Worm (Caenorhabditis elegans) whole organism, late embryonic: ENCODE measurements around the gene K03B8.4.

ENCODE experiments used
- C38D4.7 ChIP-seq: fragments of 200-800 bp; sonication (Bioruptor generic); optimal IDR thresholded peaks from 2 replicates; lab custom pipeline; 2018; ENCODE audit warnings: mild to moderate bottlenecking, missing genetic modification characterization, moderate library complexity, missing compliant biosample characterization
- F13H6.1 ChIP-seq: sonication (generic microtip); optimal IDR thresholded peaks from 2 replicates; lab custom pipeline; 2016; ENCODE audit warnings: missing genetic modification characterization, missing compliant biosample characterization
- ama-1 ChIP-seq: fragments of 150-350 bp; optimal IDR thresholded peaks from 2 replicates; lab custom pipeline; 2014
- ceh-30 ChIP-seq: fragments of 150-350 bp; optimal IDR thresholded peaks from 2 replicates; lab custom pipeline; 2014; ENCODE audit warnings: missing biosample characterization, missing genetic modification characterization
- ceh-31 ChIP-seq: sonication (generic microtip); optimal IDR thresholded peaks from 2 replicates; lab custom pipeline; 2016; ENCODE audit warnings: missing genetic modification characterization, missing compliant biosample characterization
- ceh-48 ChIP-seq: sonication (generic microtip); optimal IDR thresholded peaks from 2 replicates; lab custom pipeline; 2016; ENCODE audit warnings: missing genetic modification characterization, inconsistent platforms, missing compliant biosample characterization
- che-1 ChIP-seq: sonication (generic microtip); optimal IDR thresholded peaks from 2 replicates; lab custom pipeline; 2016; ENCODE audit warnings: mild to moderate bottlenecking, missing genetic modification characterization, missing compliant biosample characterization
- fax-1 ChIP-seq: sonication (generic microtip); optimal IDR thresholded peaks from 2 replicates; lab custom pipeline; 2016; ENCODE audit warnings: missing genotype, missing genetic modification characterization, missing compliant biosample characterization
- fkh-10 ChIP-seq: fragments of 150-350 bp; optimal IDR thresholded peaks from 2 replicates; lab custom pipeline; 2014; ENCODE audit warnings: missing biosample characterization, missing genetic modification reagents, missing genetic modification characterization
- gmeb-2 ChIP-seq: sonication (generic microtip); optimal IDR thresholded peaks from 2 replicates; lab custom pipeline; 2016; ENCODE audit warnings: missing genetic modification characterization, inconsistent platforms, missing compliant biosample characterization
- nhr-232 ChIP-seq: sonication (generic microtip); optimal IDR thresholded peaks from 2 replicates; lab custom pipeline; 2016; ENCODE audit warnings: missing genetic modification characterization, missing compliant biosample characterization
- pha-4 ChIP-seq: fragments of 150-350 bp; optimal IDR thresholded peaks from 2 replicates; lab custom pipeline; 2018; ENCODE audit warnings: missing biosample characterization, missing genetic modification reagents, missing genetic modification characterization

DNA sequence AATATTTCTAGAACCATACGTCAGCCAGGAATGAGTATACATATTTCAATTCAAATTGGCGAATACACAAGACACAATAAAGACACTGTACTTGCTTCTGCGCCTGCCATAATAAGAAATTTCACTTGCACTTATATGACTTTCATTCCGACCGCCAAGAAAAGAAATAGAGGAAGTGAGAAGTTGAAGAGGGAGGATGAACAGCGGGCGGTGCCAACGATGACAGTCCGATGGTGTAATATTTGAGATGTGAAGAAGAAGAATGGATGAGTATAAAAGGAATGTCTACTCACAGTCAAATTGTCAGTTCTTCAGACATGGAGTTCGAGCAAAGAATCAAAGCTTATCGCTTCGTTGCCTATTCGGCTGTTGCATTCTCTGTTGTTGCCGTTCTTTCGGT lies 9.9 kb downstream of the K03B8.4 start, which contains the start of gene col-154:
- TF ChIP-seq ceh-30 (tag; lab: Kevin White, UChicago) (no peak), ama-1 (lab: Kevin White, UChicago) (no peak), pha-4 (no peak), ceh-31 (tag; lab: Kevin White, UChicago) (no peak), gmeb-2 (no peak), che-1 (no peak), C38D4.7 (GFP tag; lab: Kevin White, UChicago) (no peak), nhr-232 (tag; lab: Kevin White, UChicago) (no peak), ceh-48 (tag; lab: Kevin White, UChicago) (no peak), F13H6.1 (tag; lab: Kevin White, UChicago) (no peak), fax-1 (tag; lab: Kevin White, UChicago) (no peak), fkh-10 (GFP tag; lab: Kevin White, UChicago) (no peak)
